Worm (Caenorhabditis elegans) whole organism, L4 larva: ENCODE data around the gene C08B6.14.

Experiments
- F26F4.8 ChIP-seq: fragments of 200-800 bp; sonication (Bioruptor generic); conservative IDR thresholded peaks from 2 replicates; pipeline ENCODE4 v1.3.6; 2022; ENCODE audit warnings: missing genetic modification characterization, missing compliant biosample characterization
- F37D6.2 ChIP-seq: sonication (generic microtip); optimal IDR thresholded peaks from 2 replicates; lab custom pipeline; 2016; ENCODE audit warnings: mild to moderate bottlenecking, missing genetic modification characterization, missing compliant biosample characterization
- R02D3.7 ChIP-seq: fragments of 150-350 bp; sonication (generic microtip); optimal IDR thresholded peaks from 3 replicates; lab custom pipeline; 2014; ENCODE audit warnings: missing biosample characterization, missing genetic modification characterization
- T20F7.1 ChIP-seq: fragments of 200-800 bp; sonication (Bioruptor generic); optimal IDR thresholded peaks from 2 replicates; lab custom pipeline; 2018; ENCODE audit warnings: mild to moderate bottlenecking, missing genetic modification characterization, missing compliant biosample characterization
- Y105C5A.15 ChIP-seq: fragments of 200-800 bp; sonication (Bioruptor generic); IDR thresholded peaks from 2 replicates; pipeline ENCODE4 v1.3.6; 2022; ENCODE audit warnings: missing genetic modification characterization, missing compliant biosample characterization
- aha-1 ChIP-seq: fragments of 150-350 bp; peaks from one replicate; lab custom pipeline; 2014; ENCODE audit warnings: missing biosample characterization, missing genetic modification characterization
- attf-4 ChIP-seq: sonication (generic microtip); optimal IDR thresholded peaks from 3 replicates; lab custom pipeline; 2017; ENCODE audit warnings: missing biosample characterization, missing genetic modification characterization
- dmd-8 ChIP-seq: fragments of 200-800 bp; sonication (Bioruptor generic); IDR thresholded peaks from 2 replicates; pipeline ENCODE4 v1.3.6; 2022; ENCODE audit warnings: missing genetic modification characterization, missing compliant biosample characterization
- egl-43 ChIP-seq: fragments of 200-800 bp; sonication (Bioruptor generic); IDR thresholded peaks from 2 replicates; pipeline ENCODE4 v1.3.6; 2022; ENCODE audit warnings: missing genetic modification reagents, missing genetic modification characterization, missing compliant biosample characterization
- fos-1 ChIP-seq: fragments of 150-350 bp; optimal IDR thresholded peaks from 2 replicates; lab custom pipeline; 2014; ENCODE audit warnings: missing biosample characterization, missing genetic modification characterization
- gei-8 ChIP-seq: fragments of 200-800 bp; sonication (Bioruptor generic); optimal IDR thresholded peaks from 2 replicates; lab custom pipeline; 2018; ENCODE audit warnings: mild to moderate bottlenecking, missing genetic modification characterization, missing compliant biosample characterization
- hif-1 ChIP-seq, 2 experiments: sonication (generic microtip); optimal IDR thresholded peaks; 2 replicates each; lab custom pipeline; 2016 to 2017; ENCODE audit warnings: missing compliant biosample characterization in 2 of 2, missing genetic modification characterization in 2 of 2, missing genetic modification reagents in 2 of 2, missing genotype in 2 of 2, mild to moderate bottlenecking in 1 of 2
- hlh-11 ChIP-seq: fragments of 200-800 bp; sonication (Bioruptor generic); optimal IDR thresholded peaks from 2 replicates; lab custom pipeline; 2018; ENCODE audit warnings: mild to moderate bottlenecking, missing genetic modification characterization, missing compliant biosample characterization
- jun-1 ChIP-seq: fragments of 150-350 bp; optimal IDR thresholded peaks from 2 replicates; lab custom pipeline; 2014; ENCODE audit warnings: missing biosample characterization, missing genetic modification reagents, missing genetic modification characterization
- lim-7 ChIP-seq: fragments of 200-800 bp; sonication (Bioruptor generic); IDR thresholded peaks from 2 replicates; pipeline ENCODE4 v1.3.6; 2022; ENCODE audit warnings: missing genetic modification characterization, missing compliant biosample characterization
- lin-29 ChIP-seq: fragments of 200-800 bp; sonication (Bioruptor generic); IDR thresholded peaks from 2 replicates; pipeline ENCODE4 v1.3.6; 2022; ENCODE audit warnings: missing genetic modification reagents, missing genetic modification characterization, missing compliant biosample characterization
- lin-38 ChIP-seq: fragments of 200-800 bp; sonication (Bioruptor generic); IDR thresholded peaks from 2 replicates; pipeline ENCODE4 v1.3.6; 2022; ENCODE audit warnings: missing genetic modification reagents, missing genetic modification characterization, missing compliant biosample characterization
- lir-3 ChIP-seq: sonication (generic microtip); optimal IDR thresholded peaks from 2 replicates; lab custom pipeline; 2016; ENCODE audit warnings: mild to moderate bottlenecking, missing genetic modification characterization, missing compliant biosample characterization
- lsy-2 ChIP-seq, 2 experiments: fragments of 150-350 bp in 1 of 2; sonication (generic microtip) in 1 of 2; optimal IDR thresholded peaks; 2 replicates each; lab custom pipeline; 2014 to 2017; ENCODE audit warnings: missing biosample characterization in 2 of 2, missing genetic modification characterization in 2 of 2
- mep-1 ChIP-seq: fragments of 150-350 bp; sonication (generic microtip); optimal IDR thresholded peaks from 3 replicates; lab custom pipeline; 2014; ENCODE audit warnings: missing biosample characterization, missing genetic modification characterization
- mes-2 ChIP-seq: sonication (generic microtip); optimal IDR thresholded peaks from 2 replicates; lab custom pipeline; 2016; ENCODE audit warnings: missing genotype, mild to moderate bottlenecking, missing genetic modification characterization, missing compliant biosample characterization; ENCODE audit not compliant: poor library complexity, severe bottlenecking
- mxl-2 ChIP-seq: fragments of 200-800 bp; sonication (Bioruptor generic); conservative IDR thresholded peaks from 2 replicates; pipeline ENCODE4 v1.3.6; 2022; ENCODE audit warnings: missing genetic modification reagents, missing genetic modification characterization, missing compliant biosample characterization
- mxl-3 ChIP-seq: fragments of 200-800 bp; sonication (Bioruptor generic); optimal IDR thresholded peaks from 2 replicates; lab custom pipeline; 2018; ENCODE audit warnings: mild to moderate bottlenecking, missing genetic modification characterization, missing compliant biosample characterization
- nhr-102 ChIP-seq: sonication (generic microtip); optimal IDR thresholded peaks from 2 replicates; lab custom pipeline; 2016; ENCODE audit warnings: mild to moderate bottlenecking, missing genetic modification characterization, moderate library complexity, missing compliant biosample characterization
- nhr-11 ChIP-seq: fragments of 150-350 bp; optimal IDR thresholded peaks from 2 replicates; lab custom pipeline; 2014; ENCODE audit warnings: missing biosample characterization, missing genetic modification characterization
- nhr-28 ChIP-seq: fragments of 150-350 bp; optimal IDR thresholded peaks from 2 replicates; lab custom pipeline; 2014; ENCODE audit warnings: missing biosample characterization, missing genetic modification characterization
- nhr-42 ChIP-seq: fragments of 200-800 bp; sonication (Bioruptor generic); IDR thresholded peaks from 2 replicates; pipeline ENCODE4 v1.3.6; 2022; ENCODE audit warnings: missing genetic modification characterization, missing compliant biosample characterization
- nhr-77 ChIP-seq: fragments of 150-350 bp; optimal IDR thresholded peaks from 2 replicates; lab custom pipeline; 2014; ENCODE audit warnings: missing biosample characterization, missing genetic modification characterization
- php-3 ChIP-seq: fragments of 200-800 bp; sonication (Bioruptor generic); IDR thresholded peaks from 2 replicates; pipeline ENCODE4 v1.3.6; 2022; ENCODE audit warnings: missing genetic modification reagents, missing genetic modification characterization, missing compliant biosample characterization
- set-16 ChIP-seq: fragments of 200-800 bp; sonication (Bioruptor generic); IDR thresholded peaks from 2 replicates; pipeline ENCODE4 v1.3.6; 2022; ENCODE audit warnings: missing genetic modification reagents, missing genetic modification characterization, missing compliant biosample characterization
- snpc-1.2 ChIP-seq: fragments of 200-800 bp; sonication (Bioruptor generic); IDR thresholded peaks from 2 replicates; pipeline ENCODE4 v1.3.6; 2022; ENCODE audit warnings: missing genetic modification reagents, missing genetic modification characterization, missing compliant biosample characterization
- snpc-4 ChIP-seq: fragments of 150-350 bp; optimal IDR thresholded peaks from 2 replicates; lab custom pipeline; 2014; ENCODE audit warnings: missing biosample characterization, missing genetic modification characterization
- spr-1 ChIP-seq: sonication (generic microtip); optimal IDR thresholded peaks from 2 replicates; lab custom pipeline; 2016; ENCODE audit warnings: mild to moderate bottlenecking, missing genetic modification characterization, missing compliant biosample characterization
- spr-3 ChIP-seq: fragments of 200-800 bp; sonication (Bioruptor generic); optimal IDR thresholded peaks from 2 replicates; lab custom pipeline; 2018; ENCODE audit warnings: mild to moderate bottlenecking, missing genetic modification characterization, missing compliant biosample characterization
- tra-1 ChIP-seq: fragments of 200-800 bp; sonication (Bioruptor generic); IDR thresholded peaks from 2 replicates; pipeline ENCODE4 v1.3.6; 2022; ENCODE audit warnings: missing genetic modification reagents, missing genetic modification characterization, missing compliant biosample characterization
- zag-1 ChIP-seq: fragments of 150-350 bp; optimal IDR thresholded peaks from 2 replicates; lab custom pipeline; 2014; ENCODE audit warnings: missing biosample characterization, missing genetic modification characterization
- zip-2 ChIP-seq: fragments of 150-350 bp; optimal IDR thresholded peaks from 2 replicates; lab custom pipeline; 2014; ENCODE audit warnings: missing biosample characterization, missing genetic modification characterization

C08B6.14 gene

ce11 chrV:10145653-10146052 lies 43.8 kb upstream of the C08B6.14 start, which contains the start of gene C51E3.9:
Gene C51E3.9, plus strand, starts transcription at chrV:10145953.
- TF ChIP-seq zip-2 (tag; lab: Kevin White, UChicago) (no peak), lim-7 (no peak), hlh-11 (tag; lab: Kevin White, UChicago) (peak; percentile 5), aha-1 (tag; lab: Kevin White, UChicago) (peak; percentile 11), lir-3 (tag; lab: Kevin White, UChicago) (no peak), mxl-3 (GFP tag; lab: Kevin White, UChicago) (no peak), nhr-42 (GFP tag; lab: Robert Waterston, UW) (no peak), nhr-28 (no peak), spr-3 (GFP tag; lab: Kevin White, UChicago) (no peak)
- TF ChIP-seq, all 104 proteins: peak for 2

ce11 chrV:10138582-10138981 lies 36.8 kb upstream of the C08B6.14 start:
- TF ChIP-seq snpc-1.2 (GFP tag; lab: Robert Waterston, UW) = peak; percentile 63; the same call in 1 of the 2 replicates
- TF ChIP-seq lin-38 (GFP tag; lab: Robert Waterston, UW) = peak; percentile 60
- TF ChIP-seq set-16 = peak; percentile 63

ce11 chrV:10136644-10137043 lies 34.8 kb upstream of the C08B6.14 start:
- peak; percentile 47; the same call in 1 of the 2 replicates for TF ChIP-seq set-16
- TF ChIP-seq, all 104 proteins: peak for 1; not testable (repeated sequence) for 103

ce11 chrV:10134077-10134693 lies 32.4 kb upstream of the C08B6.14 start, which contains the start of the genes C08B6.18, wdr-20 and C08B6.8:
Gene C08B6.18, minus strand, starts transcription at chrV:10134127.
Gene wdr-20, minus strand, starts transcription at chrV:10134158.
Gene C08B6.8, plus strand, starts transcription at chrV:10134643.
- peak; percentile 21 for TF ChIP-seq mes-2 (tag; lab: Kevin White, UChicago)
- TF ChIP-seq lin-29 (GFP tag; lab: Robert Waterston, UW) = no peak
- TF ChIP-seq R02D3.7 (tag; lab: Kevin White, UChicago) = no peak
- TF ChIP-seq snpc-4 = no peak
- peak in 1 of 2 experiments; percentile 44 for TF ChIP-seq lsy-2 (tag; optimal IDR thresholded peaks at IDR 0.05; lab: Kevin White, UChicago)
- no peak for TF ChIP-seq php-3 (GFP tag; lab: Robert Waterston, UW)
- peak; percentile 62 for TF ChIP-seq lin-38 (GFP tag; lab: Robert Waterston, UW)
- TF ChIP-seq jun-1 (tag; lab: Kevin White, UChicago) = no peak
- TF ChIP-seq nhr-42 (GFP tag; lab: Robert Waterston, UW) = no peak

- TF ChIP-seq fos-1 (tag; lab: Kevin White, UChicago) (no peak), dmd-8 (peak; percentile 60; the same call in 1 of the 2 replicates), F37D6.2 (no peak)
These were observed 31.5 kb upstream of the C08B6.14 start for ce11 chrV:10133277-10133676.

ce11 chrV:10130195-10130594 lies 28.4 kb upstream of the C08B6.14 start, which contains the start of gene aos-1:
Gene aos-1, minus strand, starts transcription at chrV:10130295.
- TF ChIP-seq mep-1 (tag; lab: Kevin White, UChicago) = no peak
- TF ChIP-seq T20F7.1 (GFP tag; lab: Kevin White, UChicago) = no peak
- no peak for TF ChIP-seq Y105C5A.15 (GFP tag; lab: Robert Waterston, UW)
- TF ChIP-seq set-16 = no peak
- TF ChIP-seq egl-43 (GFP tag; lab: Robert Waterston, UW) = no peak
- TF ChIP-seq spr-1 (tag; lab: Kevin White, UChicago) = no peak
- TF ChIP-seq nhr-11 (tag; lab: Kevin White, UChicago) = no peak
- TF ChIP-seq hif-1 (tag; optimal IDR thresholded peaks at IDR 0.05; lab: Kevin White, UChicago) = no peak
- TF ChIP-seq lim-7 = no peak
- TF ChIP-seq nhr-77 (tag; lab: Kevin White, UChicago) = no peak
- TF ChIP-seq gei-8 (GFP tag; lab: Kevin White, UChicago) = no peak
- TF ChIP-seq F26F4.8 = no peak
- TF ChIP-seq tra-1 (GFP tag; lab: Robert Waterston, UW) = no peak
- no peak for TF ChIP-seq zag-1 (tag; lab: Kevin White, UChicago)
- no peak for TF ChIP-seq nhr-102 (tag; lab: Kevin White, UChicago)
- no peak for TF ChIP-seq mxl-2 (GFP tag; lab: Robert Waterston, UW)
- no peak for TF ChIP-seq nhr-28
- TF ChIP-seq attf-4 = no peak
